Fruit fly (Drosophila melanogaster) whole organism, embryonic: ENCODE data around the gene Rbp1-like.

Experiments
- Antp ChIP-seq: fragments of 200-800 bp; sonication (Bioruptor generic); optimal IDR thresholded peaks from 3 replicates; lab custom pipeline; 2016; ENCODE audit warnings: missing biosample characterization, missing genetic modification characterization
- Atf3 ChIP-seq: fragments of 200-800 bp; sonication (Bioruptor generic); optimal IDR thresholded peaks from 3 replicates; lab custom pipeline; 2016; ENCODE audit warnings: missing biosample characterization, missing genetic modification characterization
- BEAF-32 ChIP-seq: fragments of 200-800 bp; sonication (Bioruptor generic); optimal IDR thresholded peaks from 3 replicates; lab custom pipeline; 2017; ENCODE audit warnings: missing biosample characterization, missing genetic modification characterization, mild to moderate bottlenecking, moderate library complexity, missing genetic modification reagents
- Bgb ChIP-seq: fragments of 200-800 bp; sonication (Bioruptor generic); IDR thresholded peaks from 2 replicates; pipeline ENCODE4 v1.3.6; 2022; ENCODE audit warnings: missing biosample characterization, missing genetic modification characterization; ENCODE audit not compliant: partially characterized antibody
- CG1024 ChIP-seq: fragments of 200-800 bp; sonication (Bioruptor generic); IDR thresholded peaks from 2 replicates; pipeline ENCODE4 v1.3.6; 2022; ENCODE audit warnings: missing biosample characterization, missing genetic modification characterization
- CG12391 ChIP-seq: fragments of 200-800 bp; sonication (Bioruptor generic); optimal IDR thresholded peaks from 3 replicates; lab custom pipeline; 2018; ENCODE audit warnings: missing biosample characterization, mild to moderate bottlenecking, missing genetic modification characterization, moderate library complexity
- CG12659 ChIP-seq: fragments of 200-800 bp; sonication (Bioruptor generic); optimal IDR thresholded peaks from 3 replicates; lab custom pipeline; 2017; ENCODE audit warnings: mild to moderate bottlenecking, missing biosample characterization, missing genetic modification reagents, missing genetic modification characterization
- CG13624 ChIP-seq: fragments of 200-800 bp; sonication (Bioruptor generic); optimal IDR thresholded peaks from 2 replicates; lab custom pipeline; 2016; ENCODE audit warnings: missing biosample characterization, missing genetic modification characterization
- CG14014 ChIP-seq: fragments of 200-800 bp; sonication (Bioruptor generic); IDR thresholded peaks from 2 replicates; pipeline ENCODE4 v1.3.6; 2022; ENCODE audit warnings: missing biosample characterization, missing genetic modification characterization
- CG2120 ChIP-seq: fragments of 200-800 bp; sonication (Bioruptor generic); optimal IDR thresholded peaks from 3 replicates; lab custom pipeline; 2016; ENCODE audit warnings: missing biosample characterization, missing genetic modification characterization
- CG34224 ChIP-seq: fragments of 200-800 bp; sonication (Bioruptor generic); IDR thresholded peaks from 3 replicates; pipeline ENCODE4 v1.3.6; 2022; ENCODE audit warnings: missing biosample characterization, missing genetic modification characterization; ENCODE audit not compliant: partially characterized antibody
- CG34376 ChIP-seq: fragments of 200-800 bp; sonication (Bioruptor generic); optimal IDR thresholded peaks from 2 replicates; lab custom pipeline; 2018; ENCODE audit warnings: missing biosample characterization, mild to moderate bottlenecking, missing genetic modification characterization
- CG9609 ChIP-seq: fragments of 200-800 bp; sonication (Bioruptor generic); optimal IDR thresholded peaks from 3 replicates; lab custom pipeline; 2016; ENCODE audit warnings: missing biosample characterization, missing genetic modification characterization
- CG9932 ChIP-seq: fragments of 200-800 bp; sonication (Bioruptor generic); IDR thresholded peaks from 2 replicates; pipeline ENCODE4 v1.3.6; 2022; ENCODE audit warnings: missing biosample characterization, missing genetic modification characterization
- CHES-1-like ChIP-seq: fragments of 200-800 bp; sonication (Bioruptor generic); optimal IDR thresholded peaks from 2 replicates; lab custom pipeline; 2016; ENCODE audit warnings: missing biosample characterization, missing genetic modification characterization
- Dad ChIP-seq: fragments of 200-800 bp; sonication (Bioruptor generic); optimal IDR thresholded peaks from 3 replicates; lab custom pipeline; 2016; ENCODE audit warnings: missing biosample characterization, missing genetic modification characterization
- Deaf1 ChIP-seq: fragments of 200-800 bp; optimal IDR thresholded peaks from 3 replicates; lab custom pipeline; 2019; ENCODE audit warnings: missing biosample characterization, mild to moderate bottlenecking, missing genetic modification characterization, moderate library complexity
- H15 ChIP-seq: fragments of 200-800 bp; sonication (Bioruptor generic); IDR thresholded peaks from 3 replicates; pipeline ENCODE4 v1.3.6; 2022; ENCODE audit warnings: missing biosample characterization, missing genetic modification characterization
- HLH4C ChIP-seq: fragments of 200-800 bp; sonication (Bioruptor generic); IDR thresholded peaks from 3 replicates; pipeline ENCODE4 v1.3.6; 2022; ENCODE audit warnings: missing biosample characterization, missing genetic modification characterization; ENCODE audit not compliant: partially characterized antibody
- Hr51 ChIP-seq, 2 experiments: fragments of 200-800 bp; sonication (Bioruptor generic); optimal IDR thresholded peaks; 2 replicates in 1 of 2; 3 replicates in 1 of 2; lab custom pipeline; 2016 to 2018; ENCODE audit warnings: missing biosample characterization in 2 of 2, missing genetic modification characterization in 2 of 2, mild to moderate bottlenecking in 1 of 2, moderate library complexity in 1 of 2
- Kr ChIP-seq: fragments of 200-800 bp; sonication (Bioruptor generic); optimal IDR thresholded peaks from 2 replicates; lab custom pipeline; 2017; ENCODE audit warnings: missing biosample characterization, mild to moderate bottlenecking, missing genetic modification characterization
- Myb ChIP-seq: fragments of 200-800 bp; sonication (Bioruptor generic); optimal IDR thresholded peaks from 2 replicates; lab custom pipeline; 2016; ENCODE audit warnings: missing biosample characterization, missing genetic modification characterization
- Nf-YB ChIP-seq: fragments of 200-800 bp; sonication (Bioruptor generic); optimal IDR thresholded peaks from 3 replicates; lab custom pipeline; 2019; ENCODE audit warnings: missing biosample characterization, mild to moderate bottlenecking, missing genetic modification characterization, moderate library complexity
- Nf-YC ChIP-seq: fragments of 200-800 bp; optimal IDR thresholded peaks from 3 replicates; lab custom pipeline; 2019; ENCODE audit warnings: missing biosample characterization, mild to moderate bottlenecking, missing genetic modification characterization, moderate library complexity
- Poxn ChIP-seq: fragments of 200-800 bp; sonication (Bioruptor generic); IDR thresholded peaks from 2 replicates; pipeline ENCODE4 v1.3.6; 2022; ENCODE audit warnings: missing biosample characterization, missing genetic modification characterization
- Ravus ChIP-seq: fragments of 200-800 bp; sonication (Bioruptor generic); IDR thresholded peaks from 2 replicates; pipeline ENCODE4 v1.3.6; 2022; ENCODE audit warnings: missing biosample characterization, missing genetic modification characterization
- abd-A ChIP-seq: fragments of 200-800 bp; sonication (Bioruptor generic); optimal IDR thresholded peaks from 3 replicates; lab custom pipeline; 2019; ENCODE audit warnings: missing biosample characterization, mild to moderate bottlenecking, missing genetic modification characterization, moderate library complexity
- amos ChIP-seq: fragments of 200-800 bp; sonication (Bioruptor generic); IDR thresholded peaks from 2 replicates; pipeline ENCODE4 v1.3.6; 2022; ENCODE audit warnings: missing biosample characterization, missing genetic modification characterization; ENCODE audit not compliant: partially characterized antibody
- ash1 ChIP-seq: fragments of 200-800 bp; sonication (Bioruptor generic); optimal IDR thresholded peaks from 2 replicates; lab custom pipeline; 2018; ENCODE audit warnings: missing biosample characterization, mild to moderate bottlenecking, missing genetic modification characterization
- bbx ChIP-seq: fragments of 200-800 bp; sonication (Bioruptor generic); IDR thresholded peaks from 2 replicates; pipeline ENCODE4 v1.3.6; 2022; ENCODE audit warnings: missing biosample characterization, missing genetic modification characterization; ENCODE audit not compliant: partially characterized antibody
- dysf ChIP-seq: fragments of 200-800 bp; sonication (Bioruptor generic); IDR thresholded peaks from 3 replicates; pipeline ENCODE4 v1.3.6; 2022; ENCODE audit warnings: missing biosample characterization, missing genetic modification characterization
- eve ChIP-seq, 2 experiments: fragments of >200 bp; optimal IDR thresholded peaks; 2 replicates each; lab custom pipeline; 2017; ENCODE audit warnings: missing biosample characterization in 2 of 2, missing genetic modification characterization in 2 of 2
- exex ChIP-seq: fragments of 200-800 bp; sonication (Bioruptor generic); optimal IDR thresholded peaks from 4 replicates; lab custom pipeline; 2018; ENCODE audit warnings: missing biosample characterization, mild to moderate bottlenecking, missing genetic modification characterization, moderate library complexity
- grau ChIP-seq: fragments of 200-800 bp; optimal IDR thresholded peaks from 3 replicates; lab custom pipeline; 2019; ENCODE audit warnings: missing biosample characterization, mild to moderate bottlenecking, missing genetic modification characterization, moderate library complexity
- hb ChIP-seq: fragments of 200-800 bp; sonication (Bioruptor generic); IDR thresholded peaks from 3 replicates; pipeline ENCODE4 v1.3.6; 2022; ENCODE audit warnings: missing biosample characterization, missing genetic modification characterization; ENCODE audit not compliant: partially characterized antibody
- insv ChIP-seq, 2 experiments: fragments of 200-800 bp; sonication (Bioruptor generic); optimal IDR thresholded peaks; 3 replicates each; lab custom pipeline; 2016 to 2018; ENCODE audit warnings: missing biosample characterization in 2 of 2, missing genetic modification characterization in 2 of 2
- inv ChIP-seq: fragments of 200-800 bp; sonication (Bioruptor generic); IDR thresholded peaks from 2 replicates; pipeline ENCODE4 v1.3.6; 2022; ENCODE audit warnings: missing biosample characterization, missing genetic modification characterization; ENCODE audit not compliant: partially characterized antibody
- lov ChIP-seq, 2 experiments: fragments of 200-800 bp in 1 of 2; fragments of >200 bp in 1 of 2; sonication (Bioruptor generic) in 1 of 2; IDR thresholded peaks in 1 of 2; optimal IDR thresholded peaks in 1 of 2; 2 replicates in 1 of 2; 3 replicates in 1 of 2; pipeline versions ENCODE4 v1.3.6 to Lab custom; 2017 to 2022; ENCODE audit warnings: missing biosample characterization in 1 of 2, missing genetic modification characterization in 1 of 2
- mam ChIP-seq: fragments of 200-800 bp; sonication (Bioruptor generic); optimal IDR thresholded peaks from 3 replicates; lab custom pipeline; 2016; ENCODE audit warnings: missing biosample characterization, missing genetic modification characterization
- oc ChIP-seq: fragments of 200-800 bp; sonication (Bioruptor generic); optimal IDR thresholded peaks from 2 replicates; lab custom pipeline; 2018; ENCODE audit warnings: missing biosample characterization, mild to moderate bottlenecking, missing genetic modification characterization, moderate library complexity
- pfk ChIP-seq: fragments of 200-800 bp; sonication (Bioruptor generic); optimal IDR thresholded peaks from 2 replicates; lab custom pipeline; 2018; ENCODE audit warnings: missing biosample characterization, mild to moderate bottlenecking, missing genetic modification characterization, moderate library complexity
- prd ChIP-seq, 3 experiments: fragments of >200 bp in 2 of 3; fragments of 200-800 bp in 1 of 3; sonication (Bioruptor generic) in 1 of 3; optimal IDR thresholded peaks in 2 of 3; IDR thresholded peaks in 1 of 3; 2 replicates in 2 of 3; 3 replicates in 1 of 3; pipeline versions ENCODE4 v1.3.6 to Lab custom; 2017 to 2022; ENCODE audit warnings: missing biosample characterization in 1 of 3, missing genetic modification characterization in 1 of 3
- ro ChIP-seq: fragments of 200-800 bp; sonication (Bioruptor generic); IDR thresholded peaks from 2 replicates; pipeline ENCODE4 v1.3.6; 2022; ENCODE audit warnings: missing biosample characterization, missing genetic modification characterization
- so ChIP-seq: fragments of 200-800 bp; sonication (Bioruptor generic); IDR thresholded peaks from 3 replicates; pipeline ENCODE4 v1.3.6; 2022; ENCODE audit warnings: missing biosample characterization, missing genetic modification characterization
- sqz ChIP-seq: fragments of 200-800 bp; sonication (Bioruptor generic); optimal IDR thresholded peaks from 3 replicates; lab custom pipeline; 2018; ENCODE audit warnings: missing biosample characterization, mild to moderate bottlenecking, missing genetic modification characterization
- tgo ChIP-seq: fragments of 200-800 bp; sonication (Bioruptor generic); IDR thresholded peaks from 3 replicates; pipeline ENCODE4 v1.3.6; 2022; ENCODE audit warnings: missing biosample characterization, missing genetic modification characterization

Rbp1-like gene

dm6 chrX:13370826-13371703 is 13.6 kb downstream of the Rbp1-like start (continued):
- TF ChIP-seq lov (optimal IDR thresholded peaks at IDR 0.05; lab: Kevin White, UChicago) (no peak), lov (GFP tag; IDR thresholded peaks at IDR 0.05; lab: Robert Waterston, UW) (no peak), exex (tag; lab: Kevin White, UChicago) (peak; percentile 62), CG9609 (GFP tag; lab: Kevin White, UChicago) (peak; percentile 36), grau (tag; lab: Kevin White, UChicago) (peak; percentile 13), CG13624 (peak; percentile 40), Deaf1 (no peak), Hr51 (GFP tag; optimal IDR thresholded peaks at IDR 0.05; lab: Kevin White, UChicago) (peak in 1 of 2 experiments; percentile 6), Poxn (GFP tag; lab: Robert Waterston, UW) (no peak), Dad (GFP tag; lab: Kevin White, UChicago) (peak; percentile 23), Myb (GFP tag; lab: Kevin White, UChicago) (peak; percentile 53), CG2120 (GFP tag; lab: Kevin White, UChicago) (peak; percentile 58), CG1024 (no peak), inv (GFP tag; lab: Robert Waterston, UW) (peak; percentile 51), sqz (GFP tag; lab: Kevin White, UChicago) (peak; percentile 56), bbx (GFP tag; lab: Robert Waterston, UW) (peak; percentile 43; the same call in 1 of the 2 replicates), BEAF-32 (GFP tag; lab: Kevin White, UChicago) (peak; percentile 71), HLH4C (peak; percentile 75), abd-A (no peak), oc (tag; lab: Kevin White, UChicago) (no peak), ash1 (GFP tag; lab: Kevin White, UChicago) (no peak), eve (GFP tag; optimal IDR thresholded peaks at IDR 0.05; lab: Kevin White, UChicago) (peak in 1 of 2 experiments; percentile 76), H15 (no peak), CG12391 (tag; lab: Kevin White, UChicago) (peak; percentile 2), CG12659 (peak; percentile 48), CG34376 (peak; percentile 2), CHES-1-like (peak; percentile 44), CG34224 (GFP tag; lab: Robert Waterston, UW) (peak; percentile 51; the same call in 2 of the 3 replicates), CG9932 (peak; percentile 54), insv (GFP tag; optimal IDR thresholded peaks at IDR 0.05; lab: Kevin White, UChicago) (peak in 1 of 2 experiments; percentile 61), Nf-YB (GFP tag; lab: Kevin White, UChicago) (peak; percentile 49), so (0 out of 3 replicates have a peak, but pooled peaks have one; percentile 49), prd (optimal IDR thresholded peaks at IDR 0.05; lab: Kevin White, UChicago) (no peak), prd (GFP tag; IDR thresholded peaks at IDR 0.05; lab: Robert Waterston, UW) (0 out of 3 replicates have a peak, but pooled peaks have one; percentile 16), dysf (GFP tag; lab: Robert Waterston, UW) (0 out of 3 replicates have a peak, but pooled peaks have one; percentile 23), mam (GFP tag; lab: Kevin White, UChicago) (peak; percentile 28), Kr (no peak), Bgb (GFP tag; lab: Robert Waterston, UW) (peak; percentile 76), ro (no peak), Nf-YC (tag; lab: Kevin White, UChicago) (peak; percentile 79), pfk (GFP tag; lab: Kevin White, UChicago) (no peak), Antp (peak; percentile 8), tgo (GFP tag; lab: Robert Waterston, UW) (no peak), Atf3 (GFP tag; lab: Kevin White, UChicago) (no peak), CG14014 (no peak), Ravus (GFP tag; lab: Robert Waterston, UW) (no peak), amos (GFP tag; lab: Robert Waterston, UW) (peak; percentile 66; the same call in 1 of the 2 replicates), hb (GFP tag; lab: Robert Waterston, UW) (no peak)
